Worm (Caenorhabditis elegans): ENCODE data around the gene F17E9.4.

F17E9.4 gene

DNA sequence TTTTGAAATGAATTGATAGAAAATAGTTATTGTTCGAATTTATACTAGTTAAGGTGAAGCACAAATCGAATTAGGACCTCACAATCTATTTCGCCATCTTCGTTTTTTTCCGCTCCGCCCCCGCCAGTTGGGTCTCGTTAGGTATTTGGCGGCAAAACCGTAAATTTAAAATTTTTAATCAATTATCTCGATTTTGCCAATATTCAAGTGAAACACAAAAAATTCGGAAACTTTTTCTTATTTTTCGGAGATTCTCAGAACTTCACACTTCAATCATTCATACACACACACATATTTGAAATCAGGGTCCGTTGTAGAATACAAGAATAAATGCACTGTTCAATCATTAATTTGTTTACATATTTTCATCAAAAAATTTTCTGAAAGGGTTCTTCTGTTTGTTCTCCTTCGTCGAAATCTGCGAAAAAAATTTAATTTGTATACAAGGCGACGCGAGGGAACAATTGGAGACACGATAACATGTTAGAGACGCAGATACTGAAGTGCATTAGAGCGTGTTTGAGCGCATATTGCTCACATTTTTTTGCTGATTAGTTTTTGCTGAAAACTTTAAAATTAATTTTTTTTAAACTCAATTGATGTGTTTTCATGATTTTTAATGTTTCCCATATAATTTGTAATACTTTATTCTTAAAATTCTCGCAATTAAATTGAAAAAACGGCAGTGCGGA lies 11.7 kb downstream of the F17E9.4 start, which contains the start of gene D2096.5:
Gene D2096.5 (minus strand): TSS at position 51 of the 692 bp plus-strand sequence.
- TF ChIP-seq nhr-237 (tag; optimal IDR thresholded peaks at IDR 0.05): peak; percentile 2
- TF ChIP-seq nhr-28 (tag; optimal IDR thresholded peaks at IDR 0.05): no peak
- peak; percentile 27 for TF ChIP-seq mep-1 (tag; optimal IDR thresholded peaks at IDR 0.05)
- peak; percentile 89 for TF ChIP-seq ces-1 (GFP tag; optimal IDR thresholded peaks at IDR 0.05)

DNA sequence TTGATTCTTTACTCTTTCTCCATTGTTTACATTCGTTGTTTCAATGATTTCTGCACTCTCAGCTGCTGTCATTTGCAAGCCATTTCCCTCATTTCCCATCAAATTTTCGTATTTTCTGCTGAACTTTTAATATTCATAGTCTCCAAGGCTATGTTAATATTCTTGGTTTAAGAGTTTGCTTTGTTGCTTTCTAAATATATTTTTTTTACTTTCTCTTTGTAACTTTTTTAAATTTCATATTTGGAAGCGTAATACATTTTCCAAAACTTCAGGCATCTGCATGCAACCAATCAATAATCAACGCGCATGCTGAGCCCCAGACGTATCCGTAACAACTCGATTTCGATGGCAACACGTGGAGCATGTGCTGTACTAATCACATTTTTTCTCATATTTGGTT lies 12.6 kb downstream of the F17E9.4 start, which contains the start of gene sqv-1:
Gene sqv-1 (plus strand): TSS at position 301 of the 400 bp plus-strand sequence.
- TF ChIP-seq lin-13 (tag; optimal IDR thresholded peaks at IDR 0.05): no peak
- TF ChIP-seq M03D4.4 (tag; optimal IDR thresholded peaks at IDR 0.05): no peak
- no peak for TF ChIP-seq drap-1 (GFP tag; optimal IDR thresholded peaks at IDR 0.05)
- no peak for TF ChIP-seq nhr-12 (tag; optimal IDR thresholded peaks at IDR 0.05)
- no peak for TF ChIP-seq mep-1 (tag; optimal IDR thresholded peaks at IDR 0.05)
- TF ChIP-seq blmp-1 (tag; optimal IDR thresholded peaks at IDR 0.05): no peak
- TF ChIP-seq unc-120 (tag; optimal IDR thresholded peaks at IDR 0.05; ENCODE audit: poor library complexity, severe bottlenecking): no peak
- no peak for TF ChIP-seq nhr-28 (tag; optimal IDR thresholded peaks at IDR 0.05)
- TF ChIP-seq bed-3 (GFP tag; optimal IDR thresholded peaks at IDR 0.05): no peak

DNA sequence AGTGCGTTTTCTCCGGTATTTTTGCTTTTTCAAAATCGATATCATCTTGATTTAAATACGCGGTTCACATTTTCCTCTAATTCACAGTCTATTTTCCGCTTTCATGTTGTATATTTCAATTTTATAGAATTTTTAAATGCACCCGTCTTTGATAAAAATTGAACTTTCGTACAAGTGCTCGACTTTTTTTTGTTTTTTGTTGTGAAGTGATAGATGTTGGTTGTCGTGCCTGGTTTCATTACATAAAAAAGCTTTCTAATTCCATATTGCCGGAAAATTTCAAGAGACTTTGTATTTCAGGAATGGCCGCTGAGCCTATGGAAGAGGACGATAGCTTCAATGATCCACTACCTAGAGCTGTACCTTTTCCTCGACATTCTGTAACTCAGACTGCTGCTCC lies 15.0 kb downstream of the F17E9.4 start, which contains the start of gene D2096.12:
Gene D2096.12 (plus strand): TSS at position 301 of the 400 bp plus-strand sequence.
- no peak for TF ChIP-seq drap-1 (GFP tag; optimal IDR thresholded peaks at IDR 0.05)
- TF ChIP-seq hlh-1 (tag; optimal IDR thresholded peaks at IDR 0.05): no peak
- TF ChIP-seq mep-1 (tag; optimal IDR thresholded peaks at IDR 0.05): no peak
- TF ChIP-seq unc-62 (GFP tag; optimal IDR thresholded peaks at IDR 0.05): no peak
- TF ChIP-seq nhr-28 (tag; optimal IDR thresholded peaks at IDR 0.05): no peak
- TF ChIP-seq ztf-11 (tag; optimal IDR thresholded peaks at IDR 0.05): no peak

DNA sequence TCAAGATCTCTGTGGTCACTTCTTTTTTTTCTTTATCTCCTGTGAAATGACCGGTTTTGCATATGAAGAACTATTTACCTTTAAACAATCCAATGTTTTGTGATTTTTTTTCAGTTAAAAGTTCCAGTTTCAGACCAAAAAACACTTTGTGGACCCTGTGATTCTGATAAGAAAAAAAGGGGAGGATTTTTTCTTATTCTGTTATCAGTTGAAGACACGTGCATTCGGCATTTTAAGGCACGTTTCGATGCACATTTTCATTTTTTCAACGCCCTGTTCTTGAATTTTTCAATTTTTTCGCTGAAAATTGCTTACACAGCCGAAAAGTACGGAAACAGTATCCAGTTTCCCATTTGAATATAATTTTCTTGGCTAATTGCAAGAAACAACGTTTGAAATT lies 18.1 kb downstream of the F17E9.4 start, which contains the start of gene aagr-1:
Gene aagr-1 (plus strand): TSS at position 227 of the 400 bp plus-strand sequence.
- TF ChIP-seq sptf-1 (tag; optimal IDR thresholded peaks at IDR 0.05): no peak
- TF ChIP-seq unc-39 (tag; optimal IDR thresholded peaks at IDR 0.05): no peak
- TF ChIP-seq drap-1 (GFP tag; optimal IDR thresholded peaks at IDR 0.05): no peak
- TF ChIP-seq bed-3 (GFP tag; optimal IDR thresholded peaks at IDR 0.05): no peak
- no peak for TF ChIP-seq mab-5 (tag; optimal IDR thresholded peaks at IDR 0.05)
- TF ChIP-seq mep-1 (tag; optimal IDR thresholded peaks at IDR 0.05): no peak
- TF ChIP-seq tbx-8 (GFP tag; optimal IDR thresholded peaks at IDR 0.05): no peak

DNA sequence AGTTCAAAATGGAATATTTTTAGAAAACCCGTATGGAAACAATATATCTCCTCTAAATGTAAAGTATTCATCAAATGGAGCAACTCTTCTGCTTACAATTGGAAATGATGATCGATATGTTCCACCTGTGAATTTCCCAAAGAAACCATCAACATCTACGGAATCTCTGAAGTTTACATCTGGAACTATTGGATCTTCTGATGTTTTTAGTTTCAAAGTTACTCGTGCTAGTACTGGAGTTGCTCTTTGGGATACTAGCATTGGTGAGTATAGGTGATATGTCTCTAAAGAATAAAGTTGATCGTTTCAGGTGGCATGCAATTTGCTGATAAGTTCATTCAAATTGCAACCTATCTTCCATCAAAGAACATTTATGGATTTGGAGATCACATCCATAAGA lies 19.7 kb downstream of the F17E9.4 start:
- TF ChIP-seq ceh-43 (GFP tag; optimal IDR thresholded peaks at IDR 0.05) (no peak), cnd-1 (tag; optimal IDR thresholded peaks at IDR 0.05) (no peak), nhr-237 (tag; optimal IDR thresholded peaks at IDR 0.05) (no peak), nhr-12 (tag; optimal IDR thresholded peaks at IDR 0.05) (no peak), M03D4.4 (tag; optimal IDR thresholded peaks at IDR 0.05) (no peak), sem-2 (GFP tag; optimal IDR thresholded peaks at IDR 0.05) (no peak), zip-8 (tag; optimal IDR thresholded peaks at IDR 0.05) (no peak), mls-2 (tag; optimal IDR thresholded peaks at IDR 0.05) (no peak), elt-1 (tag; optimal IDR thresholded peaks at IDR 0.05; ENCODE audit: borderline replicate concordance, insufficient read depth) (no peak), elt-3 (tag; optimal IDR thresholded peaks at IDR 0.05) (no peak), nhr-2 (tag; optimal IDR thresholded peaks at IDR 0.05) (no peak)

DNA sequence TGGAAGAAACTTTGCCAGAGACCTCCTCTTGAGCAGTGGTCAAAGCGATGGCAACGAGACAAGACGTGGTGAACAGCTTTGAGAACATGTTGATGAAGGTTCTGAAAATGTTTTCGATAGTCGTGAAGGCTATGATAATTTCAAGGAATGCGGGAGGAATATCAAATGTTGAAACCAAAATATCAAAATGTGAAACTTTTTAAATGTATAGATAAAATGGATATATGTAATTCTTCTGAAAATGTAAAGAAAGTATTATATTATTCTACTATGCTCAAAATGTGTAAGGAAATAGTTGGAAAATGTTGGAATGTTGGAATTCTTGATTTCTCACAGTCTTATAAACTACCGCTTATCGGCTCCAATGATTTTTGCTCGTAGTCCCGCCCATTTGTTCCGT lies 21.0 kb downstream of the F17E9.4 start, which contains the start of gene D2096.6:
Gene D2096.6 (minus strand): TSS at position 101 of the 400 bp plus-strand sequence.
- TF ChIP-seq hlh-1 (tag; optimal IDR thresholded peaks at IDR 0.05) (no peak), mep-1 (tag; optimal IDR thresholded peaks at IDR 0.05) (no peak), nhr-28 (tag; optimal IDR thresholded peaks at IDR 0.05) (no peak), blmp-1 (tag; optimal IDR thresholded peaks at IDR 0.05) (no peak), sem-2 (GFP tag; optimal IDR thresholded peaks at IDR 0.05) (no peak), elt-3 (tag; optimal IDR thresholded peaks at IDR 0.05) (no peak), ceh-39 (tag; optimal IDR thresholded peaks at IDR 0.05) (no peak), elt-1 (tag; optimal IDR thresholded peaks at IDR 0.05; ENCODE audit: borderline replicate concordance, insufficient read depth) (no peak), sptf-1 (tag; optimal IDR thresholded peaks at IDR 0.05) (no peak), zip-8 (tag; optimal IDR thresholded peaks at IDR 0.05) (no peak), flh-1 (GFP tag; optimal IDR thresholded peaks at IDR 0.05) (no peak), ham-2 (GFP tag; optimal IDR thresholded peaks at IDR 0.05) (no peak), snpc-4 (tag; optimal IDR thresholded peaks at IDR 0.05) (no peak), mab-5 (tag; optimal IDR thresholded peaks at IDR 0.05) (no peak), nhr-2 (tag; optimal IDR thresholded peaks at IDR 0.05) (no peak), drap-1 (GFP tag; optimal IDR thresholded peaks at IDR 0.05) (no peak)

Data from whole organism, mixed stage, embryonic.